Fruit fly (Drosophila melanogaster) whole organism, pupa: ENCODE measurements around the gene D2hgdh.

Experiments used
- CG10348 ChIP-seq: fragments of 200-800 bp; sonication (Bioruptor generic); IDR thresholded peaks from 2 replicates; pipeline ENCODE4 v1.3.6; 2022; ENCODE audit warnings: missing biosample characterization, missing genetic modification characterization
- CG12605 ChIP-seq: fragments of 200-800 bp; sonication (Bioruptor generic); IDR thresholded peaks from 2 replicates; pipeline ENCODE4 v1.3.6; 2022; ENCODE audit warnings: missing biosample characterization, missing genetic modification characterization
- CG13204 ChIP-seq: fragments of 200-800 bp; sonication (Bioruptor generic); optimal IDR thresholded peaks from 2 replicates; lab custom pipeline; 2018; ENCODE audit warnings: missing biosample characterization, mild to moderate bottlenecking, missing genetic modification characterization, moderate library complexity
- CG14655 ChIP-seq: fragments of 200-800 bp; sonication (Bioruptor generic); optimal IDR thresholded peaks from 3 replicates; lab custom pipeline; 2017; ENCODE audit warnings: mild to moderate bottlenecking, missing biosample characterization, missing genetic modification reagents, missing genetic modification characterization
- CG15710 ChIP-seq: fragments of 200-800 bp; sonication (Bioruptor generic); optimal IDR thresholded peaks from 2 replicates; lab custom pipeline; 2018; ENCODE audit warnings: missing biosample characterization, mild to moderate bottlenecking, missing genetic modification characterization, moderate library complexity
- CG17806 ChIP-seq: fragments of 200-800 bp; sonication (Bioruptor generic); optimal IDR thresholded peaks from 2 replicates; lab custom pipeline; 2018; ENCODE audit warnings: missing biosample characterization, mild to moderate bottlenecking, missing genetic modification characterization, moderate library complexity
- CG32121 ChIP-seq: fragments of 200-800 bp; sonication (Bioruptor generic); IDR thresholded peaks from 2 replicates; pipeline ENCODE4 v1.3.6; 2022; ENCODE audit warnings: missing biosample characterization, missing genetic modification characterization
- CG34367 ChIP-seq: fragments of 200-800 bp; sonication (Bioruptor generic); optimal IDR thresholded peaks from 2 replicates; lab custom pipeline; 2018; ENCODE audit warnings: missing biosample characterization, mild to moderate bottlenecking, missing genetic modification characterization
- CG4496 ChIP-seq: fragments of 200-800 bp; sonication (Bioruptor generic); IDR thresholded peaks from 3 replicates; pipeline ENCODE4 v1.3.6; 2022; ENCODE audit warnings: missing biosample characterization, missing genetic modification characterization
- CG8159 ChIP-seq: fragments of 200-800 bp; sonication (Bioruptor generic); optimal IDR thresholded peaks from 3 replicates; lab custom pipeline; 2018; ENCODE audit warnings: missing biosample characterization, mild to moderate bottlenecking, missing genetic modification characterization, moderate library complexity
- CG8301 ChIP-seq: fragments of 200-800 bp; sonication (Bioruptor generic); optimal IDR thresholded peaks from 2 replicates; lab custom pipeline; 2018; ENCODE audit warnings: missing biosample characterization, mild to moderate bottlenecking, missing genetic modification characterization
- CG9948 ChIP-seq: fragments of 200-800 bp; sonication (Bioruptor generic); optimal IDR thresholded peaks from 2 replicates; lab custom pipeline; 2018; ENCODE audit warnings: missing biosample characterization, mild to moderate bottlenecking, missing genetic modification characterization, moderate library complexity
- D1 ChIP-seq: fragments of 200-800 bp; sonication (Bioruptor generic); optimal IDR thresholded peaks from 2 replicates; lab custom pipeline; 2018; ENCODE audit warnings: missing biosample characterization, mild to moderate bottlenecking, missing genetic modification characterization, moderate library complexity
- EcR ChIP-seq: fragments of 200-800 bp; sonication (Bioruptor generic); optimal IDR thresholded peaks from 3 replicates; lab custom pipeline; 2019; ENCODE audit warnings: missing biosample characterization, missing genetic modification characterization, mild to moderate bottlenecking, moderate library complexity, missing genetic modification reagents
- Ets98B ChIP-seq: fragments of 200-800 bp; sonication (Bioruptor generic); IDR thresholded peaks from 2 replicates; pipeline ENCODE4 v1.3.6; 2022; ENCODE audit warnings: missing biosample characterization, missing genetic modification characterization
- Pif1A ChIP-seq: fragments of 200-800 bp; sonication (Bioruptor generic); optimal IDR thresholded peaks from 3 replicates; lab custom pipeline; 2016; ENCODE audit warnings: missing biosample characterization, missing genetic modification characterization
- Pif1B ChIP-seq: fragments of 200-800 bp; sonication (Bioruptor generic); optimal IDR thresholded peaks from 3 replicates; lab custom pipeline; 2016; ENCODE audit warnings: missing biosample characterization, missing genetic modification characterization
- Snoo ChIP-seq: fragments of 200-800 bp; sonication (Bioruptor generic); optimal IDR thresholded peaks from 3 replicates; lab custom pipeline; 2017; ENCODE audit warnings: missing biosample characterization, mild to moderate bottlenecking, missing genetic modification characterization, inconsistent platforms
- fd96Ca ChIP-seq: fragments of 200-800 bp; sonication (Bioruptor generic); IDR thresholded peaks from 3 replicates; pipeline ENCODE4 v1.3.6; 2022; ENCODE audit warnings: missing biosample characterization, missing genetic modification characterization
- gl ChIP-seq: fragments of 200-800 bp; sonication (Bioruptor generic); optimal IDR thresholded peaks from 2 replicates; lab custom pipeline; 2018; ENCODE audit warnings: missing biosample characterization, mild to moderate bottlenecking, missing genetic modification characterization
- rn ChIP-seq: fragments of 200-800 bp; sonication (Bioruptor generic); IDR thresholded peaks from 2 replicates; pipeline ENCODE4 v1.3.6; 2022; ENCODE audit warnings: missing biosample characterization, missing genetic modification characterization

D2hgdh gene

dm6 chrX:2123013-2123964, 18.0 kb upstream of the D2hgdh start, which contains the start of gene ph-d:
Gene ph-d, minus strand, starts transcription at chrX:2123286.
- peak; percentile 29 for TF ChIP-seq Pif1A
- TF ChIP-seq D1 (tag; lab: Kevin White, UChicago), result no peak
- TF ChIP-seq Snoo (tag; lab: Kevin White, UChicago), result peak; percentile 61
- peak; percentile 78 for TF ChIP-seq CG13204
- peak; percentile 89 for TF ChIP-seq fd96Ca
- TF ChIP-seq CG10348 (GFP tag; lab: Robert Waterston, UW), result no peak
- TF ChIP-seq EcR, result peak; percentile 10
- peak; percentile 93 for TF ChIP-seq CG4496 (GFP tag; lab: Robert Waterston, UW)
- TF ChIP-seq rn, result peak; percentile 90
- TF ChIP-seq CG15710 (tag; lab: Kevin White, UChicago), result peak; percentile 69
- TF ChIP-seq CG34367, result peak; percentile 88
- peak; percentile 76 for TF ChIP-seq CG8301 (tag; lab: Kevin White, UChicago)
- peak; percentile 88 for TF ChIP-seq CG32121 (GFP tag; lab: Robert Waterston, UW)
- peak; percentile 60 for TF ChIP-seq CG17806 (tag; lab: Kevin White, UChicago)
- TF ChIP-seq CG12605 (GFP tag; lab: Robert Waterston, UW), result peak; percentile 88
- peak; percentile 84 for TF ChIP-seq Ets98B (GFP tag; lab: Robert Waterston, UW)
- peak; percentile 97 for TF ChIP-seq gl (tag; lab: Kevin White, UChicago)
- TF ChIP-seq CG8159 (tag; lab: Kevin White, UChicago), result peak; percentile 60
- TF ChIP-seq CG9948 (tag; lab: Kevin White, UChicago), result peak; percentile 24
- TF ChIP-seq CG14655, result peak; percentile 82
- no peak for TF ChIP-seq Pif1B (GFP tag; lab: Kevin White, UChicago)

- peak; percentile 96 for TF ChIP-seq CG9948 (tag; lab: Kevin White, UChicago)
- TF ChIP-seq Pif1A, result peak; percentile 82
- peak; percentile 90 for TF ChIP-seq rn
- peak; percentile 53 for TF ChIP-seq CG8301 (tag; lab: Kevin White, UChicago)
- peak; percentile 75 for TF ChIP-seq CG10348 (GFP tag; lab: Robert Waterston, UW)
- TF ChIP-seq EcR, result peak; percentile 12
- TF ChIP-seq CG8159 (tag; lab: Kevin White, UChicago), result peak; percentile 97
- peak; percentile 95 for TF ChIP-seq gl (tag; lab: Kevin White, UChicago)
- peak; percentile 67 for TF ChIP-seq Pif1B (GFP tag; lab: Kevin White, UChicago)
- peak; percentile 95 for TF ChIP-seq CG12605 (GFP tag; lab: Robert Waterston, UW)
- TF ChIP-seq Snoo (tag; lab: Kevin White, UChicago), result peak; percentile 89
- peak; percentile 94 for TF ChIP-seq CG4496 (GFP tag; lab: Robert Waterston, UW)
- peak; percentile 82 for TF ChIP-seq CG34367
- TF ChIP-seq D1 (tag; lab: Kevin White, UChicago), result peak; percentile 90
- peak; percentile 93 for TF ChIP-seq CG14655
- peak; percentile 84 for TF ChIP-seq Ets98B (GFP tag; lab: Robert Waterston, UW)
- peak; percentile 94 for TF ChIP-seq CG15710 (tag; lab: Kevin White, UChicago)
- peak; percentile 82 for TF ChIP-seq fd96Ca
- peak; percentile 58; the same call in 1 of the 2 replicates for TF ChIP-seq CG32121 (GFP tag; lab: Robert Waterston, UW)
- peak; percentile 86 for TF ChIP-seq CG17806 (tag; lab: Kevin White, UChicago)
- peak; percentile 69 for TF ChIP-seq CG13204
Measured at dm6 chrX:2123965-2124688, 17.2 kb upstream of the D2hgdh start.

dm6 chrX:2125527-2126088, 15.7 kb upstream of the D2hgdh start:
- TF ChIP-seq CG32121 (GFP tag; lab: Robert Waterston, UW) (no peak), CG17806 (tag; lab: Kevin White, UChicago) (no peak), CG34367 (no peak), rn (no peak), CG10348 (GFP tag; lab: Robert Waterston, UW) (no peak), CG12605 (GFP tag; lab: Robert Waterston, UW) (0 out of 2 replicates have a peak, but pooled peaks have one; percentile 20), Snoo (tag; lab: Kevin White, UChicago) (no peak), CG4496 (GFP tag; lab: Robert Waterston, UW) (peak; percentile 60; the same call in 1 of the 3 replicates), Pif1B (GFP tag; lab: Kevin White, UChicago) (no peak), CG14655 (no peak), CG9948 (tag; lab: Kevin White, UChicago) (no peak), EcR (no peak), CG13204 (no peak), Pif1A (no peak), fd96Ca (no peak), CG15710 (tag; lab: Kevin White, UChicago) (no peak), CG8301 (tag; lab: Kevin White, UChicago) (no peak), Ets98B (GFP tag; lab: Robert Waterston, UW) (peak; percentile 19; the same call in 1 of the 2 replicates), gl (tag; lab: Kevin White, UChicago) (no peak), CG8159 (tag; lab: Kevin White, UChicago) (no peak), D1 (tag; lab: Kevin White, UChicago) (no peak)

dm6 chrX:2134226-2134880, 6.9 kb upstream of the D2hgdh start:
- peak; percentile 82 for TF ChIP-seq CG17806 (tag; lab: Kevin White, UChicago)
- TF ChIP-seq D1 (tag; lab: Kevin White, UChicago), result peak; percentile 15
- TF ChIP-seq CG8301 (tag; lab: Kevin White, UChicago), result peak; percentile 67
- peak; percentile 88 for TF ChIP-seq Snoo (tag; lab: Kevin White, UChicago)
- peak; percentile 81 for TF ChIP-seq CG9948 (tag; lab: Kevin White, UChicago)
- TF ChIP-seq rn, result 0 out of 2 replicates have a peak, but pooled peaks have one; percentile 23
- peak; percentile 85 for TF ChIP-seq CG4496 (GFP tag; lab: Robert Waterston, UW)
- peak; percentile 87 for TF ChIP-seq CG8159 (tag; lab: Kevin White, UChicago)
- TF ChIP-seq CG12605 (GFP tag; lab: Robert Waterston, UW), result peak; percentile 74
- peak; percentile 26 for TF ChIP-seq EcR
- peak; percentile 83 for TF ChIP-seq CG34367
- peak; percentile 74 for TF ChIP-seq Pif1B (GFP tag; lab: Kevin White, UChicago)
- TF ChIP-seq CG13204, result peak; percentile 3
- peak; percentile 79 for TF ChIP-seq fd96Ca
- TF ChIP-seq gl (tag; lab: Kevin White, UChicago), result peak; percentile 68
- no peak for TF ChIP-seq CG32121 (GFP tag; lab: Robert Waterston, UW)
- no peak for TF ChIP-seq CG10348 (GFP tag; lab: Robert Waterston, UW)
- peak; percentile 71 for TF ChIP-seq Pif1A
- TF ChIP-seq Ets98B (GFP tag; lab: Robert Waterston, UW), result peak; percentile 53
- TF ChIP-seq CG15710 (tag; lab: Kevin White, UChicago), result peak; percentile 85
- peak; percentile 80 for TF ChIP-seq CG14655
